Worm (Caenorhabditis elegans): ENCODE data around the gene acdh-8.
A peak's percentile ranks its signal among the peaks of the same experiment; 100 is the strongest.

Gene acdh-8

ce11 chrII:5820282-5820762 is 26.0 kb downstream of the acdh-8 start, which contains the start of gene ehs-1:
TSS of gene ehs-1 (plus strand) at chrII:5820712.
- TF ChIP-seq unc-42 (tag; optimal IDR thresholded peaks at IDR 0.05) (no peak), ceh-48 (tag; optimal IDR thresholded peaks at IDR 0.05) (peak; percentile 84)

ce11 chrII:5827364-5827763 is 33.1 kb downstream of the acdh-8 start, which contains the start of gene tbc-2:
TSS of gene tbc-2 (minus strand) at chrII:5827443.
- TF ChIP-seq pax-1 (tag; optimal IDR thresholded peaks at IDR 0.05) (no peak), K02D7.2 (tag; optimal IDR thresholded peaks at IDR 0.05) (no peak), syd-9 (tag; optimal IDR thresholded peaks at IDR 0.05) (no peak), ref-2 (tag; optimal IDR thresholded peaks at IDR 0.05) (no peak), fax-1 (tag; optimal IDR thresholded peaks at IDR 0.05) (no peak), fkh-10 (GFP tag; optimal IDR thresholded peaks at IDR 0.05) (no peak), che-1 (tag; optimal IDR thresholded peaks at IDR 0.05) (no peak), tbx-7 (tag; optimal IDR thresholded peaks at IDR 0.05) (no peak), hlh-6 (tag; optimal IDR thresholded peaks at IDR 0.05) (no peak), ceh-14 (tag; optimal IDR thresholded peaks at IDR 0.05) (no peak), zip-5 (tag; optimal IDR thresholded peaks at IDR 0.05) (no peak), hlh-30 (tag; optimal IDR thresholded peaks at IDR 0.05; ENCODE audit: insufficient read depth) (no peak), rnt-1 (tag; optimal IDR thresholded peaks at IDR 0.05) (no peak), K09A11.1 (tag; optimal IDR thresholded peaks at IDR 0.05; ENCODE audit: insufficient read depth) (no peak), ceh-45 (GFP tag; IDR thresholded peaks at IDR 0.05) (no peak)

DNA sequence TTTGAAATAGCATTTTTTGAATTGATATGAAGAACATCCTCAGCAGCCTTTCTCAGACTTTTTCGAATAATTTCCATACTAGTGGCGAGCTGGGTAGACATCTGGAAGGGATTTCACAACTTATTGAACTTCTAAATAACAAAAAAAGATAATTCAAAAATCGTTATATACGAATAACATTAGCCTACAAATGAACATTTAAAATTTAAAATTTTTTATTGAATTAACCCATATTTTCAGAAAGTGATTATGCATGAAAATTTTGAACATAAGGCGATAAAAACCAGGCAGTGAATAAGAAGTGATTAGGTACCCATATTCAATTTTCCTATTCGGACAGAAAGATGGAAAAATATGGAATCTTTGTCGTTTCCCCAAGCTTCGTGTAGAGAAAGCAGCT is 34.2 kb downstream of the acdh-8 start, which contains the start of gene ZK1248.11:
TSS of gene ZK1248.11 (minus strand) at position 101 of the 400 bp plus-strand sequence.
- TF ChIP-seq hlh-6 (tag; optimal IDR thresholded peaks at IDR 0.05): no peak
- no peak for TF ChIP-seq unc-86 (tag; optimal IDR thresholded peaks at IDR 0.05)
- no peak for TF ChIP-seq sdc-2 (tag; optimal IDR thresholded peaks at IDR 0.05)
- TF ChIP-seq pha-2 (tag; optimal IDR thresholded peaks at IDR 0.05): no peak
- no peak for TF ChIP-seq pqm-1 (tag; optimal IDR thresholded peaks at IDR 0.05)
- no peak for TF ChIP-seq ref-2 (tag; optimal IDR thresholded peaks at IDR 0.05)
- no peak for TF ChIP-seq ceh-34 (tag; optimal IDR thresholded peaks at IDR 0.05)

ce11 chrII:5829940-5830424 is 35.7 kb downstream of the acdh-8 start, which contains the start of gene col-74:
TSS of gene col-74 (plus strand) at chrII:5830374.
- TF ChIP-seq fkh-6 (tag; optimal IDR thresholded peaks at IDR 0.05): no peak
- TF ChIP-seq sox-4 (tag; optimal IDR thresholded peaks at IDR 0.05): no peak
- no peak for TF ChIP-seq pax-1 (tag; optimal IDR thresholded peaks at IDR 0.05)
- TF ChIP-seq hlh-30 (tag; optimal IDR thresholded peaks at IDR 0.05; ENCODE audit: insufficient read depth): no peak
- TF ChIP-seq ceh-48 (tag; optimal IDR thresholded peaks at IDR 0.05): no peak
- TF ChIP-seq nhr-11 (tag; optimal IDR thresholded peaks at IDR 0.05): no peak
- TF ChIP-seq fkh-10 (GFP tag; optimal IDR thresholded peaks at IDR 0.05): no peak
- TF ChIP-seq sdc-2 (tag; optimal IDR thresholded peaks at IDR 0.05): no peak
- TF ChIP-seq sox-2 (GFP tag; IDR thresholded peaks at IDR 0.05): no peak
- TF ChIP-seq pqm-1 (tag; optimal IDR thresholded peaks at IDR 0.05): no peak
- TF ChIP-seq ceh-2 (tag; optimal IDR thresholded peaks at IDR 0.05): no peak
- no peak for TF ChIP-seq C38D4.7 (GFP tag; optimal IDR thresholded peaks at IDR 0.05)
- no peak for TF ChIP-seq madf-2 (tag; optimal IDR thresholded peaks at IDR 0.05)
- no peak for TF ChIP-seq lim-6 (tag; optimal IDR thresholded peaks at IDR 0.05)
- no peak for TF ChIP-seq npax-4 (tag; optimal IDR thresholded peaks at IDR 0.05)
- no peak for TF ChIP-seq gmeb-2 (tag; optimal IDR thresholded peaks at IDR 0.05)
- no peak for TF ChIP-seq pha-2 (tag; optimal IDR thresholded peaks at IDR 0.05)
- TF ChIP-seq ztf-16 (tag; optimal IDR thresholded peaks at IDR 0.05): no peak
- TF ChIP-seq unc-86 (tag; optimal IDR thresholded peaks at IDR 0.05): no peak
- no peak for TF ChIP-seq ceh-24 (tag; optimal IDR thresholded peaks at IDR 0.05)

DNA sequence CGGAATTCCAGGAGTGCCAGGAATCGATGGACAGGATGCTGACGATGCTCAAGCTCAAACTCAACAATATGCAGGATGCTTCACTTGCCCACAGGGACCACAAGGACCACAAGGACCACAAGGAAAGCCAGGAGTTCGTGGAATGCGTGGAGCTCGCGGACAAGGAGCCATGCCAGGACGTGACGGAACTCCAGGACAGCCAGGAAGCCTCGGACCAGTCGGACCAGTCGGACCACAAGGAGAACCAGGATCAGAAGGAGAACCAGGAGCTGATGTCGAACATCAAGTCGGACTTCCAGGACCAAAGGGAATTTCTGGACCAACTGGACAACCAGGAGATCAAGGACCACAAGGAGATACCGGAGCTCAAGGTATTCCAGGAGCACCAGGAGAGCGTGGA is 37.1 kb downstream of the acdh-8 start:
- TF ChIP-seq pat-9 (tag; optimal IDR thresholded peaks at IDR 0.05): no peak
- no peak for TF ChIP-seq gmeb-2 (tag; optimal IDR thresholded peaks at IDR 0.05)
- TF ChIP-seq C38D4.7 (GFP tag; optimal IDR thresholded peaks at IDR 0.05): no peak
